Fruit fly (Drosophila melanogaster): ENCODE measurements around the gene CG13070.

DNA sequence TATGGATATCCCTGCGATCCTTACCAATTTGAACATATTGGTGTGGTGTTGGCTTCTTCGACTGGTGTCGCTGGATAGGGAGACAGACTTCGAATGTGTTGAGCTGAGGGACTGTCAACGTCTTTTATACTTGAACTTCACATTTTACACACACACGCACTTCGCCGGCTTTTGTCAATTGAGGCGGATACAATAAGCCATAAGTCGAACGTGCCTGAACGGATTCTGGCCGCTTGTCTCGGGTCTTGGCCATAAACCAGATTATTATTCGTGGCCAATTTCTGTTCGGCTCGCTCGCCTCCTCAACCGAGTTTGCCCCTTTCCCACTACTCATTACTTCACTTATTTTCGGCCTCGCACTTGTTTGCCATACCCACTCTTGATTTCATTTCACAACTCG, 39.9 kb downstream of the CG13070 start, which contains the start of gene CG13044:
- TF ChIP-seq Sin3A (optimal IDR thresholded peaks at IDR 0.05) (no peak), h (optimal IDR thresholded peaks at IDR 0.05) (no peak), psq (optimal IDR thresholded peaks at IDR 0.05) (no peak), ttk (optimal IDR thresholded peaks at IDR 0.05) (no peak), insv (optimal IDR thresholded peaks at IDR 0.05) (no peak)

Measured in Kc167 (cell line).